Fruit fly (Drosophila melanogaster) whole organism, embryonic: Measurements from ENCODE around the gene da.

Experiments used
- CG15514 ChIP-seq: fragments of 200-800 bp; sonication (Bioruptor generic); optimal IDR thresholded peaks from 3 replicates; lab custom pipeline; 2017; ENCODE audit warnings: missing biosample characterization, missing genetic modification characterization, mild to moderate bottlenecking, moderate library complexity, missing genetic modification reagents
- CG1602 ChIP-seq: fragments of 200-800 bp; sonication (Bioruptor generic); optimal IDR thresholded peaks from 3 replicates; lab custom pipeline; 2016; ENCODE audit warnings: missing biosample characterization, missing genetic modification characterization
- CG31365 ChIP-seq: fragments of 200-800 bp; sonication (Bioruptor generic); optimal IDR thresholded peaks from 2 replicates; lab custom pipeline; 2018; ENCODE audit warnings: missing biosample characterization, mild to moderate bottlenecking, missing genetic modification characterization
- Hey ChIP-seq: fragments of 200-800 bp; sonication (Bioruptor generic); optimal IDR thresholded peaks from 3 replicates; lab custom pipeline; 2018; ENCODE audit warnings: missing biosample characterization, mild to moderate bottlenecking, missing genetic modification characterization
- maf-S ChIP-seq: fragments of 200-800 bp; sonication (Bioruptor generic); optimal IDR thresholded peaks from 2 replicates; lab custom pipeline; 2016; ENCODE audit warnings: missing biosample characterization, missing genetic modification characterization

- TF ChIP-seq CG31365 (tag; lab: Kevin White, UChicago) (no peak), maf-S (no peak), CG15514 (GFP tag; lab: Kevin White, UChicago) (peak; percentile 6), CG1602 (GFP tag; lab: Kevin White, UChicago) (no peak), Hey (tag; lab: Kevin White, UChicago) (no peak)
Measured at dm6 chr2L:10379865-10380264, 8.0 kb upstream of the da start, which contains the start of gene gny.
